Worm (Caenorhabditis elegans) whole organism, L3 larva: ENCODE results near the gene F55G1.6.

Experiments used
- R02D3.7 ChIP-seq: fragments of 150-350 bp; optimal IDR thresholded peaks from 2 replicates; lab custom pipeline; 2014; ENCODE audit warnings: missing biosample characterization, missing genetic modification characterization
- aly-2 ChIP-seq: fragments of 150-350 bp; optimal IDR thresholded peaks from 2 replicates; lab custom pipeline; 2014; ENCODE audit warnings: missing biosample characterization, missing genetic modification characterization
- ama-1 ChIP-seq: fragments of 150-350 bp; optimal IDR thresholded peaks from 2 replicates; lab custom pipeline; 2018
- ceh-82 ChIP-seq: fragments of 150-350 bp; optimal IDR thresholded peaks from 2 replicates; lab custom pipeline; 2014; ENCODE audit warnings: missing biosample characterization, missing genetic modification characterization
- ceh-9 ChIP-seq: sonication (generic microtip); optimal IDR thresholded peaks from 2 replicates; lab custom pipeline; 2018; ENCODE audit warnings: missing biosample characterization, missing genetic modification characterization
- egl-5 ChIP-seq: fragments of 150-350 bp; optimal IDR thresholded peaks from 2 replicates; lab custom pipeline; 2017; ENCODE audit warnings: missing biosample characterization, missing genetic modification reagents, missing genetic modification characterization, inconsistent platforms
- elt-1 ChIP-seq: fragments of 150-350 bp; optimal IDR thresholded peaks from 2 replicates; lab custom pipeline; 2014; ENCODE audit warnings: missing biosample characterization, missing genetic modification characterization
- elt-2 ChIP-seq: sonication (generic microtip); optimal IDR thresholded peaks from 2 replicates; lab custom pipeline; 2016; ENCODE audit warnings: missing genetic modification reagents, mild to moderate bottlenecking, missing genetic modification characterization, missing compliant biosample characterization
- fkh-10 ChIP-seq: sonication (generic microtip); optimal IDR thresholded peaks from 2 replicates; lab custom pipeline; 2017; ENCODE audit warnings: missing biosample characterization, missing genetic modification reagents, missing genetic modification characterization
- fos-1 ChIP-seq: fragments of 150-350 bp; optimal IDR thresholded peaks from 2 replicates; lab custom pipeline; 2014; ENCODE audit warnings: missing biosample characterization, missing genetic modification characterization
- hmg-11 ChIP-seq: sonication (generic microtip); optimal IDR thresholded peaks from 2 replicates; lab custom pipeline; 2016; ENCODE audit warnings: missing genetic modification characterization, missing compliant biosample characterization
- jun-1 ChIP-seq: fragments of 150-350 bp; optimal IDR thresholded peaks from 2 replicates; lab custom pipeline; 2014; ENCODE audit warnings: missing biosample characterization, missing genetic modification reagents, missing genetic modification characterization
- lin-15B ChIP-seq: fragments of 150-350 bp; optimal IDR thresholded peaks from 2 replicates; lab custom pipeline; 2014; ENCODE audit warnings: missing biosample characterization, missing genetic modification characterization
- lin-39 ChIP-seq: fragments of 150-350 bp; optimal IDR thresholded peaks from 2 replicates; lab custom pipeline; 2018; ENCODE audit warnings: missing biosample characterization, missing genetic modification reagents, missing genetic modification characterization
- mml-1 ChIP-seq: fragments of 150-350 bp; sonication (generic microtip); optimal IDR thresholded peaks from 3 replicates; lab custom pipeline; 2014; ENCODE audit warnings: missing biosample characterization, missing genetic modification characterization
- nfya-1 ChIP-seq: sonication (generic microtip); optimal IDR thresholded peaks from 2 replicates; lab custom pipeline; 2017; ENCODE audit warnings: missing genetic modification characterization, mild to moderate bottlenecking, missing compliant biosample characterization, antibody characterized with exemption, moderate library complexity; ENCODE audit not compliant: insufficient read depth
- nhr-11 ChIP-seq: fragments of 150-350 bp; optimal IDR thresholded peaks from 2 replicates; lab custom pipeline; 2014; ENCODE audit warnings: missing biosample characterization, missing genetic modification characterization
- nhr-12 ChIP-seq: fragments of 150-350 bp; optimal IDR thresholded peaks from 2 replicates; lab custom pipeline; 2014; ENCODE audit warnings: missing biosample characterization, missing genetic modification characterization
- nhr-28 ChIP-seq: fragments of 150-350 bp; optimal IDR thresholded peaks from 2 replicates; lab custom pipeline; 2014; ENCODE audit warnings: missing biosample characterization, missing genetic modification characterization
- nhr-76 ChIP-seq: fragments of 150-350 bp; sonication (generic microtip); optimal IDR thresholded peaks from 5 replicates; lab custom pipeline; 2014; ENCODE audit warnings: missing biosample characterization, missing genetic modification characterization
- nhr-77 ChIP-seq: fragments of 150-350 bp; optimal IDR thresholded peaks from 2 replicates; lab custom pipeline; 2014; ENCODE audit warnings: missing biosample characterization, missing genetic modification characterization
- pha-4 ChIP-seq: fragments of 150-350 bp; optimal IDR thresholded peaks from 2 replicates; lab custom pipeline; 2014; ENCODE audit warnings: missing biosample characterization, missing genetic modification reagents, missing genetic modification characterization
- pqm-1 ChIP-seq: fragments of 150-350 bp; optimal IDR thresholded peaks from 2 replicates; lab custom pipeline; 2017; ENCODE audit warnings: missing biosample characterization, missing genetic modification characterization, inconsistent platforms
- sea-2 ChIP-seq: fragments of 150-350 bp; sonication (generic microtip); optimal IDR thresholded peaks from 4 replicates; lab custom pipeline; 2014; ENCODE audit warnings: missing biosample characterization, missing genetic modification reagents, missing genetic modification characterization
- snpc-4 ChIP-seq: fragments of 150-350 bp; optimal IDR thresholded peaks from 2 replicates; lab custom pipeline; 2014; ENCODE audit warnings: missing biosample characterization, missing genetic modification characterization
- unc-39 ChIP-seq: sonication (generic microtip); optimal IDR thresholded peaks from 4 replicates; lab custom pipeline; 2017; ENCODE audit warnings: missing biosample characterization, missing genetic modification characterization
- unc-62 ChIP-seq: fragments of 150-350 bp; sonication (generic microtip); optimal IDR thresholded peaks from 4 replicates; lab custom pipeline; 2014; ENCODE audit warnings: missing biosample characterization, missing genetic modification reagents, missing genetic modification characterization
- ztf-11 ChIP-seq: fragments of 150-350 bp; optimal IDR thresholded peaks from 2 replicates; lab custom pipeline; 2014; ENCODE audit warnings: missing biosample characterization, missing genetic modification characterization
- ztf-4 ChIP-seq: fragments of 150-350 bp; optimal IDR thresholded peaks from 2 replicates; lab custom pipeline; 2014; ENCODE audit warnings: missing biosample characterization, missing genetic modification characterization

Gene F55G1.6

ce11 chrIV:7491464-7491863 is 18.1 kb downstream of the F55G1.6 start, which contains the start of gene F55G1.1:
Gene F55G1.1, plus strand, starts transcription at chrIV:7491764.
- no peak for TF ChIP-seq hmg-11
- TF ChIP-seq ceh-82 (tag; lab: Kevin White, UChicago): no peak
- no peak for TF ChIP-seq snpc-4 (tag; lab: Kevin White, UChicago)
- no peak for TF ChIP-seq nhr-76 (tag; lab: Kevin White, UChicago)
- no peak for TF ChIP-seq fos-1 (tag; lab: Kevin White, UChicago)
- no peak for TF ChIP-seq elt-1 (tag; lab: Kevin White, UChicago)
- no peak for TF ChIP-seq nfya-1 (tag; lab: Kevin White, UChicago)
- no peak for TF ChIP-seq egl-5 (tag; lab: Kevin White, UChicago)
- TF ChIP-seq lin-39 (tag; lab: Kevin White, UChicago): no peak
- TF ChIP-seq mml-1 (tag; lab: Kevin White, UChicago): no peak
- no peak for TF ChIP-seq lin-15B (tag; lab: Kevin White, UChicago)
- TF ChIP-seq pqm-1 (tag; lab: Kevin White, UChicago): no peak
- TF ChIP-seq sea-2 (GFP tag; lab: Kevin White, UChicago): no peak
- TF ChIP-seq pha-4 (tag; lab: Kevin White, UChicago): no peak

- TF ChIP-seq pqm-1 (tag; lab: Kevin White, UChicago) (peak; percentile 52), nhr-12 (tag; lab: Kevin White, UChicago) (no peak), jun-1 (tag; lab: Kevin White, UChicago) (no peak), unc-62 (GFP tag; lab: Kevin White, UChicago) (no peak), elt-2 (tag; lab: Kevin White, UChicago) (peak; percentile 50), snpc-4 (tag; lab: Kevin White, UChicago) (no peak)
Observed at ce11 chrIV:7497205-7497604, 23.9 kb downstream of the F55G1.6 start.

ce11 chrIV:7497750-7498149 is 24.4 kb downstream of the F55G1.6 start, which contains the start of gene egas-4:
Gene egas-4, minus strand, starts transcription at chrIV:7497850.
- no peak for TF ChIP-seq nhr-12 (tag; lab: Kevin White, UChicago)
- no peak for TF ChIP-seq fkh-10 (GFP tag; lab: Kevin White, UChicago)
- no peak for TF ChIP-seq nhr-28 (tag; lab: Kevin White, UChicago)
- no peak for TF ChIP-seq pqm-1 (tag; lab: Kevin White, UChicago)
- TF ChIP-seq egl-5 (tag; lab: Kevin White, UChicago): no peak
- no peak for TF ChIP-seq nhr-77
- TF ChIP-seq unc-62 (GFP tag; lab: Kevin White, UChicago): no peak
- TF ChIP-seq R02D3.7 (tag; lab: Kevin White, UChicago): no peak
- no peak for TF ChIP-seq unc-39

ce11 chrIV:7499302-7499701 is 26.0 kb downstream of the F55G1.6 start:
- TF ChIP-seq snpc-4 (tag; lab: Kevin White, UChicago) (peak; percentile 63), R02D3.7 (tag; lab: Kevin White, UChicago) (no peak)

ce11 chrIV:7500924-7501323 is 27.6 kb downstream of the F55G1.6 start:
- TF ChIP-seq snpc-4 (tag; lab: Kevin White, UChicago): no peak
- TF ChIP-seq elt-1 (tag; lab: Kevin White, UChicago): peak; percentile 64
- TF ChIP-seq, all 47 proteins: peak for 1

ce11 chrIV:7501337-7501736 is 28.0 kb downstream of the F55G1.6 start, which contains the start of gene F55G1.15:
Gene F55G1.15, minus strand, starts transcription at chrIV:7501437.
- TF ChIP-seq elt-2 (tag; lab: Kevin White, UChicago) (peak; percentile 46), ceh-9 (no peak)

- TF ChIP-seq nhr-77 (no peak), ztf-4 (no peak), fkh-10 (GFP tag; lab: Kevin White, UChicago) (no peak), egl-5 (tag; lab: Kevin White, UChicago) (no peak), ceh-82 (tag; lab: Kevin White, UChicago) (no peak), ztf-11 (tag; lab: Kevin White, UChicago) (no peak), pqm-1 (tag; lab: Kevin White, UChicago) (no peak), snpc-4 (tag; lab: Kevin White, UChicago) (no peak), nhr-28 (tag; lab: Kevin White, UChicago) (no peak), pha-4 (tag; lab: Kevin White, UChicago) (no peak), elt-2 (tag; lab: Kevin White, UChicago) (no peak), jun-1 (tag; lab: Kevin White, UChicago) (no peak), aly-2 (tag; lab: Kevin White, UChicago) (no peak), nhr-11 (tag; lab: Kevin White, UChicago) (no peak), ama-1 (lab: Kevin White, UChicago) (no peak), unc-39 (no peak), unc-62 (GFP tag; lab: Kevin White, UChicago) (no peak), mml-1 (tag; lab: Kevin White, UChicago) (no peak)
Observed at ce11 chrIV:7503322-7503721, 30.0 kb downstream of the F55G1.6 start, which contains the start of gene glt-6. Gene glt-6, plus strand, starts transcription at chrIV:7503622.
